Fruit fly (Drosophila melanogaster) whole organism, embryonic: Measurements from ENCODE around the gene Rbp6.

Experiments used
- BEAF-32 ChIP-seq: fragments of 200-800 bp; sonication (Bioruptor generic); optimal IDR thresholded peaks from 3 replicates; lab custom pipeline; 2017; ENCODE audit warnings: missing biosample characterization, missing genetic modification characterization, mild to moderate bottlenecking, moderate library complexity, missing genetic modification reagents
- Blimp-1 ChIP-seq: fragments of 200-800 bp; sonication (Bioruptor generic); optimal IDR thresholded peaks from 3 replicates; lab custom pipeline; 2018; ENCODE audit warnings: missing biosample characterization, missing genetic modification characterization, mild to moderate bottlenecking, moderate library complexity, missing genetic modification reagents
- CG10543 ChIP-seq: fragments of 200-800 bp; sonication (Bioruptor generic); optimal IDR thresholded peaks from 3 replicates; lab custom pipeline; 2017; ENCODE audit warnings: missing biosample characterization, mild to moderate bottlenecking, missing genetic modification characterization, moderate library complexity
- CG11504 ChIP-seq: fragments of 200-800 bp; sonication (Bioruptor generic); optimal IDR thresholded peaks from 3 replicates; lab custom pipeline; 2019; ENCODE audit warnings: missing biosample characterization, mild to moderate bottlenecking, missing genetic modification characterization, moderate library complexity
- CG11696 ChIP-seq: fragments of 200-800 bp; sonication (Bioruptor generic); IDR thresholded peaks from 2 replicates; pipeline ENCODE4 v1.3.6; 2022; ENCODE audit warnings: missing biosample characterization, missing genetic modification characterization
- CG12769 ChIP-seq: fragments of 200-800 bp; sonication (Bioruptor generic); optimal IDR thresholded peaks from 2 replicates; lab custom pipeline; 2019; ENCODE audit warnings: missing biosample characterization, mild to moderate bottlenecking, missing genetic modification characterization, moderate library complexity
- CG13287 ChIP-seq: fragments of 200-800 bp; sonication (Bioruptor generic); IDR thresholded peaks from 2 replicates; pipeline ENCODE4 v1.3.6; 2022; ENCODE audit warnings: missing biosample characterization, missing genetic modification characterization; ENCODE audit not compliant: partially characterized antibody
- CG15514 ChIP-seq: fragments of 200-800 bp; sonication (Bioruptor generic); optimal IDR thresholded peaks from 3 replicates; lab custom pipeline; 2017; ENCODE audit warnings: missing biosample characterization, missing genetic modification characterization, mild to moderate bottlenecking, moderate library complexity, missing genetic modification reagents
- CG1603 ChIP-seq: fragments of 200-800 bp; sonication (Bioruptor generic); optimal IDR thresholded peaks from 2 replicates; lab custom pipeline; 2019; ENCODE audit warnings: missing biosample characterization, mild to moderate bottlenecking, missing genetic modification characterization, moderate library complexity
- CG16813 ChIP-seq: fragments of 200-800 bp; sonication (Bioruptor generic); IDR thresholded peaks from 3 replicates; pipeline ENCODE4 v1.3.6; 2022; ENCODE audit warnings: missing biosample characterization, missing genetic modification characterization; ENCODE audit not compliant: partially characterized antibody
- CG17186 ChIP-seq: fragments of 200-800 bp; sonication (Bioruptor generic); optimal IDR thresholded peaks from 3 replicates; lab custom pipeline; 2017; ENCODE audit warnings: missing biosample characterization, missing genetic modification reagents, missing genetic modification characterization
- CG17912 ChIP-seq: fragments of 200-800 bp; sonication (Bioruptor generic); optimal IDR thresholded peaks from 2 replicates; lab custom pipeline; 2018; ENCODE audit warnings: missing biosample characterization, mild to moderate bottlenecking, missing genetic modification characterization
- CG2129 ChIP-seq: fragments of 200-800 bp; sonication (Bioruptor generic); IDR thresholded peaks from 2 replicates; pipeline ENCODE4 v1.3.6; 2022; ENCODE audit warnings: missing biosample characterization, missing genetic modification characterization; ENCODE audit not compliant: partially characterized antibody
- CG2889 ChIP-seq: fragments of 200-800 bp; sonication (Bioruptor generic); IDR thresholded peaks from 3 replicates; pipeline ENCODE4 v1.3.6; 2022; ENCODE audit warnings: missing biosample characterization, missing genetic modification characterization
- CG34224 ChIP-seq: fragments of 200-800 bp; sonication (Bioruptor generic); IDR thresholded peaks from 3 replicates; pipeline ENCODE4 v1.3.6; 2022; ENCODE audit warnings: missing biosample characterization, missing genetic modification characterization; ENCODE audit not compliant: partially characterized antibody
- CG4854 ChIP-seq: fragments of 200-800 bp; sonication (Bioruptor generic); optimal IDR thresholded peaks from 2 replicates; lab custom pipeline; 2016; ENCODE audit warnings: missing biosample characterization, missing genetic modification characterization, inconsistent platforms
- CG6689 ChIP-seq: fragments of 200-800 bp; sonication (Bioruptor generic); IDR thresholded peaks from 2 replicates; pipeline ENCODE4 v1.3.6; 2022; ENCODE audit warnings: missing biosample characterization, missing genetic modification characterization
- CG6791 ChIP-seq: fragments of 200-800 bp; sonication (Bioruptor generic); IDR thresholded peaks from 3 replicates; pipeline ENCODE4 v1.3.6; 2022; ENCODE audit warnings: missing biosample characterization, missing genetic modification characterization; ENCODE audit not compliant: partially characterized antibody
- Chrac-16 ChIP-seq: fragments of 200-800 bp; sonication (Bioruptor generic); optimal IDR thresholded peaks from 3 replicates; lab custom pipeline; 2016; ENCODE audit warnings: missing biosample characterization, missing genetic modification characterization
- Doc3 ChIP-seq: fragments of 200-800 bp; sonication (Bioruptor generic); IDR thresholded peaks from 3 replicates; pipeline ENCODE4 v1.3.6; 2022; ENCODE audit warnings: missing biosample characterization, missing genetic modification characterization; ENCODE audit not compliant: partially characterized antibody
- Dp ChIP-seq: fragments of 200-800 bp; sonication (Bioruptor generic); optimal IDR thresholded peaks from 2 replicates; lab custom pipeline; 2018; ENCODE audit warnings: missing biosample characterization, mild to moderate bottlenecking, missing genetic modification characterization, moderate library complexity
- Dref ChIP-seq: fragments of 200-800 bp; sonication (Bioruptor generic); IDR thresholded peaks from 2 replicates; pipeline ENCODE4 v1.3.6; 2022; ENCODE audit warnings: missing biosample characterization, missing genetic modification characterization
- E2f2 ChIP-seq: fragments of 200-800 bp; sonication (Bioruptor generic); IDR thresholded peaks from 2 replicates; pipeline ENCODE4 v1.3.6; 2022; ENCODE audit warnings: missing biosample characterization, missing genetic modification characterization
- Fer1 ChIP-seq: fragments of 200-800 bp; sonication (Bioruptor generic); optimal IDR thresholded peaks from 2 replicates; lab custom pipeline; 2017; ENCODE audit warnings: missing biosample characterization, mild to moderate bottlenecking, missing genetic modification characterization
- GATAe ChIP-seq: fragments of 200-800 bp; sonication (Bioruptor generic); conservative IDR thresholded peaks from 2 replicates; pipeline ENCODE4 v1.3.6; 2022; ENCODE audit warnings: missing biosample characterization, missing genetic modification characterization
- HmgD ChIP-seq: fragments of 200-800 bp; sonication (Bioruptor generic); optimal IDR thresholded peaks from 3 replicates; lab custom pipeline; 2016; ENCODE audit warnings: missing biosample characterization, missing genetic modification characterization
- Jarid2 ChIP-seq: fragments of 200-800 bp; sonication (Bioruptor generic); optimal IDR thresholded peaks from 3 replicates; lab custom pipeline; 2017; ENCODE audit warnings: mild to moderate bottlenecking, missing biosample characterization, missing genetic modification reagents, missing genetic modification characterization
- MBD-R2 ChIP-seq: fragments of 200-800 bp; sonication (Bioruptor generic); IDR thresholded peaks from 2 replicates; pipeline ENCODE4 v1.3.6; 2022; ENCODE audit warnings: missing biosample characterization, missing genetic modification characterization
- Med ChIP-seq: fragments of 200-800 bp; sonication (Bioruptor generic); peaks from one replicate; lab custom pipeline; 2016; ENCODE audit warnings: missing biosample characterization, missing genetic modification characterization, mild to moderate bottlenecking, inconsistent platforms, moderate library complexity
- NK7.1 ChIP-seq: fragments of 200-800 bp; sonication (Bioruptor generic); optimal IDR thresholded peaks from 3 replicates; lab custom pipeline; 2016; ENCODE audit warnings: missing biosample characterization, missing genetic modification characterization
- Opbp ChIP-seq: fragments of 200-800 bp; sonication (Bioruptor generic); IDR thresholded peaks from 3 replicates; pipeline ENCODE4 v1.3.6; 2022; ENCODE audit warnings: missing biosample characterization, missing genetic modification characterization; ENCODE audit not compliant: partially characterized antibody
- Scr ChIP-seq: fragments of 200-800 bp; sonication (Bioruptor generic); IDR thresholded peaks from 2 replicates; pipeline ENCODE4 v1.3.6; 2022; ENCODE audit warnings: missing biosample characterization, missing genetic modification characterization; ENCODE audit not compliant: partially characterized antibody
- Tbp ChIP-seq: fragments of >200 bp; optimal IDR thresholded peaks from 2 replicates; lab custom pipeline; 2018; ENCODE audit warnings: missing biosample characterization, missing genetic modification characterization
- ase ChIP-seq: fragments of 200-800 bp; sonication (Bioruptor generic); IDR thresholded peaks from 3 replicates; pipeline ENCODE4 v1.3.6; 2022; ENCODE audit warnings: missing biosample characterization, missing genetic modification characterization
- bbx ChIP-seq: fragments of 200-800 bp; sonication (Bioruptor generic); IDR thresholded peaks from 2 replicates; pipeline ENCODE4 v1.3.6; 2022; ENCODE audit warnings: missing biosample characterization, missing genetic modification characterization; ENCODE audit not compliant: partially characterized antibody
- chinmo ChIP-seq: fragments of 200-800 bp; sonication (Bioruptor generic); IDR thresholded peaks from 4 replicates; pipeline ENCODE4 v1.3.6; 2022; ENCODE audit warnings: missing biosample characterization, missing genetic modification characterization; ENCODE audit not compliant: partially characterized antibody
- croc ChIP-seq: fragments of 200-800 bp; sonication (Bioruptor generic); conservative IDR thresholded peaks from 3 replicates; pipeline ENCODE4 v1.3.6; 2022; ENCODE audit warnings: missing biosample characterization, missing genetic modification characterization
- gfzf ChIP-seq: fragments of 200-800 bp; sonication (Bioruptor generic); optimal IDR thresholded peaks from 2 replicates; lab custom pipeline; 2016; ENCODE audit warnings: missing biosample characterization, mild to moderate bottlenecking, missing genetic modification characterization, moderate library complexity
- grau ChIP-seq: fragments of 200-800 bp; optimal IDR thresholded peaks from 3 replicates; lab custom pipeline; 2019; ENCODE audit warnings: missing biosample characterization, mild to moderate bottlenecking, missing genetic modification characterization, moderate library complexity
- hbn ChIP-seq: fragments of 200-800 bp; sonication (Bioruptor generic); IDR thresholded peaks from 2 replicates; pipeline ENCODE4 v1.3.6; 2022; ENCODE audit warnings: missing biosample characterization, missing genetic modification characterization; ENCODE audit not compliant: partially characterized antibody
- mirr ChIP-seq: fragments of 200-800 bp; sonication (Bioruptor generic); optimal IDR thresholded peaks from 3 replicates; lab custom pipeline; 2018; ENCODE audit warnings: missing biosample characterization, mild to moderate bottlenecking, missing genetic modification characterization
- pho ChIP-seq: fragments of 200-800 bp; sonication (Bioruptor generic); optimal IDR thresholded peaks from 2 replicates; lab custom pipeline; 2016; ENCODE audit warnings: missing biosample characterization, missing genetic modification characterization
- pros ChIP-seq: fragments of 200-800 bp; sonication (Bioruptor generic); optimal IDR thresholded peaks from 3 replicates; lab custom pipeline; 2019; ENCODE audit warnings: missing biosample characterization, mild to moderate bottlenecking, missing genetic modification characterization, moderate library complexity
- sima ChIP-seq: fragments of 200-800 bp; sonication (Bioruptor generic); optimal IDR thresholded peaks from 2 replicates; lab custom pipeline; 2016; ENCODE audit warnings: missing biosample characterization, missing genetic modification characterization
- sna ChIP-seq: fragments of 200-800 bp; sonication (Bioruptor generic); IDR thresholded peaks from 2 replicates; pipeline ENCODE4 v1.3.6; 2022; ENCODE audit warnings: missing biosample characterization, missing genetic modification characterization; ENCODE audit not compliant: partially characterized antibody
- tna ChIP-seq: fragments of 200-800 bp; sonication (Bioruptor generic); IDR thresholded peaks from 2 replicates; pipeline ENCODE4 v1.3.6; 2022; ENCODE audit warnings: missing biosample characterization, missing genetic modification characterization; ENCODE audit not compliant: partially characterized antibody
- trem ChIP-seq: fragments of 200-800 bp; optimal IDR thresholded peaks from 3 replicates; lab custom pipeline; 2019; ENCODE audit warnings: missing biosample characterization, mild to moderate bottlenecking, missing genetic modification characterization, moderate library complexity
- unc-4 ChIP-seq: fragments of 200-800 bp; sonication (Bioruptor generic); IDR thresholded peaks from 2 replicates; pipeline ENCODE4 v1.3.6; 2022; ENCODE audit warnings: missing biosample characterization, missing genetic modification characterization; ENCODE audit not compliant: partially characterized antibody

Gene Rbp6

dm6 chr3L:17055467-17055877 lies 182.5 kb downstream of the Rbp6 start, which contains the start of gene CG7724 (continued):
- TF ChIP-seq HmgD (GFP tag; lab: Kevin White, UChicago): no peak
- TF ChIP-seq hbn (GFP tag; lab: Robert Waterston, UW): peak; percentile 74
- TF ChIP-seq trem: peak; percentile 18
- TF ChIP-seq CG12769 (tag; lab: Kevin White, UChicago): peak; percentile 33
- TF ChIP-seq mirr (GFP tag; lab: Kevin White, UChicago): peak; percentile 15
- no peak for TF ChIP-seq NK7.1 (GFP tag; lab: Kevin White, UChicago)
- TF ChIP-seq Blimp-1 (GFP tag; lab: Kevin White, UChicago): no peak
- TF ChIP-seq CG16813 (GFP tag; lab: Robert Waterston, UW): peak; percentile 67
- TF ChIP-seq croc (GFP tag; lab: Robert Waterston, UW): no peak
- no peak for TF ChIP-seq sima (GFP tag; lab: Kevin White, UChicago)
- TF ChIP-seq GATAe (GFP tag; lab: Robert Waterston, UW): no peak
- no peak for TF ChIP-seq CG4854 (GFP tag; lab: Kevin White, UChicago)
- peak; percentile 75 for TF ChIP-seq Med (GFP tag; lab: Kevin White, UChicago)
- peak; percentile 92 for TF ChIP-seq CG6791
- peak; percentile 16; the same call in 1 of the 3 replicates for TF ChIP-seq ase (GFP tag; lab: Robert Waterston, UW)
- TF ChIP-seq Opbp (GFP tag; lab: Robert Waterston, UW): peak; percentile 84
- TF ChIP-seq unc-4: peak; percentile 63
- TF ChIP-seq Jarid2 (GFP tag; lab: Kevin White, UChicago): peak; percentile 31
- TF ChIP-seq BEAF-32 (GFP tag; lab: Kevin White, UChicago): peak; percentile 46
- TF ChIP-seq CG15514 (GFP tag; lab: Kevin White, UChicago): peak; percentile 42
- peak; percentile 93 for TF ChIP-seq E2f2 (GFP tag; lab: Robert Waterston, UW)
- peak; percentile 4 for TF ChIP-seq grau
- TF ChIP-seq Dp (GFP tag; lab: Kevin White, UChicago): peak; percentile 87
- peak; percentile 1 for TF ChIP-seq CG17186
- peak; percentile 88 for TF ChIP-seq bbx (GFP tag; lab: Robert Waterston, UW)
- peak; percentile 59 for TF ChIP-seq CG11504
- TF ChIP-seq Fer1 (GFP tag; lab: Kevin White, UChicago): peak; percentile 22
- peak; percentile 6 for TF ChIP-seq gfzf (GFP tag; lab: Kevin White, UChicago)
- TF ChIP-seq CG6689 (GFP tag; lab: Robert Waterston, UW): no peak
- no peak for TF ChIP-seq CG17912 (GFP tag; lab: Kevin White, UChicago)
- TF ChIP-seq CG2129: 0 out of 2 replicates have a peak, but pooled peaks have one; percentile 31
- no peak for TF ChIP-seq Tbp (GFP tag; lab: Kevin White, UChicago)
- no peak for TF ChIP-seq CG11696
- TF ChIP-seq CG34224 (GFP tag; lab: Robert Waterston, UW): peak; percentile 90
- peak; percentile 74 for TF ChIP-seq Doc3
- TF ChIP-seq MBD-R2 (GFP tag; lab: Robert Waterston, UW): peak; percentile 39; the same call in 1 of the 2 replicates
- TF ChIP-seq Dref (GFP tag; lab: Robert Waterston, UW): peak; percentile 85
- peak; percentile 19 for TF ChIP-seq CG10543 (GFP tag; lab: Kevin White, UChicago)
- TF ChIP-seq Scr: peak; percentile 73
- TF ChIP-seq Chrac-16 (GFP tag; lab: Kevin White, UChicago): no peak
- no peak for TF ChIP-seq CG2889 (GFP tag; lab: Robert Waterston, UW)
- peak; percentile 94 for TF ChIP-seq tna (GFP tag; lab: Robert Waterston, UW)
- TF ChIP-seq pros (GFP tag; lab: Kevin White, UChicago): no peak
- TF ChIP-seq chinmo (GFP tag; lab: Robert Waterston, UW): peak; percentile 71; the same call in 3 of the 4 replicates
- TF ChIP-seq pho: no peak
- peak; percentile 25 for TF ChIP-seq CG1603
- TF ChIP-seq sna (GFP tag; lab: Robert Waterston, UW): peak; percentile 89
- peak; percentile 86 for TF ChIP-seq CG13287 (GFP tag; lab: Robert Waterston, UW)
